Fruit fly (Drosophila melanogaster) whole organism, prepupa: ENCODE data around the gene CG32152.
A peak's percentile ranks its signal among the peaks of the same experiment; 100 is the strongest.

Source experiments
- CG11902 ChIP-seq: fragments of 200-800 bp; sonication (Bioruptor generic); optimal IDR thresholded peaks from 3 replicates; lab custom pipeline; 2016; ENCODE audit warnings: missing biosample characterization, missing genetic modification characterization
- OdsH ChIP-seq: fragments of 200-800 bp; sonication (Bioruptor generic); optimal IDR thresholded peaks from 3 replicates; lab custom pipeline; 2016; ENCODE audit warnings: missing biosample characterization, missing genetic modification characterization
- esn ChIP-seq: fragments of 200-800 bp; sonication (Bioruptor generic); optimal IDR thresholded peaks from 2 replicates; lab custom pipeline; 2016; ENCODE audit warnings: missing biosample characterization, mild to moderate bottlenecking, missing genetic modification characterization, moderate library complexity

DNA sequence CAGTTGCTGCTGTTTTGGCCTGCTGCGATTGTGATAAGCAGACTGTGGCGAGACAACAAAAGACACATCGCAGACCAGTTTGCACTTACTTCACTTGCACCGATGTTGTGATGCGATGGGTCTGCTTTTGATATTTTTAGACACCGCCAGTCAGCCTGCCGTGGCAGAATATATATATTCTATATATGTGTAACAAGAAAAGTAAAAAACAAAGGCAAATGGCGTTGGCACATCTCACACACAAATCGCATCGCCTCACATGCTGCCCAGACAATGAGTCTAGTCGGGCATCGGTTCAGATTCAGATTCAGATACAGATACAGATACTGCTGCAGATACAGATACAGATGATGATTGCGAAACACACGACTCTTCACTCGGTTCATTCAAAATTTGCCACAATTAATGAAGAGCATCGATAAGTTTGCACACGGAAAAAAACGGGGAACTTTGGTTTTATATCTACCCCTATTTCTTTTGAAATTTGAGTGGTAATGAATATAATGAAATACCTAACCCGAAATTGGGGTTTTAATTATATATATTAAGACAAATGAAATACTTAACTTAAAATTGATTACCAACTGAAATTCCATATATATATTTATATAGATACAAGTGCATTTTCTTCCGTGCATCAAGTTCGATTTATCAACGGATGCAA, 24.0 kb upstream of the CG32152 start:
- peak; percentile 33 for TF ChIP-seq OdsH
- peak; percentile 48 for TF ChIP-seq esn
- no peak for TF ChIP-seq CG11902
